Fruit fly (Drosophila melanogaster) whole organism, embryonic: ENCODE measurements around the gene InR.

Experiments used
- Abd-B ChIP-seq: fragments of 200-800 bp; sonication (Bioruptor generic); optimal IDR thresholded peaks from 2 replicates; lab custom pipeline; 2018; ENCODE audit warnings: missing biosample characterization, mild to moderate bottlenecking, missing genetic modification characterization, moderate library complexity
- Atf-2 ChIP-seq: fragments of 200-800 bp; sonication (Bioruptor generic); optimal IDR thresholded peaks from 2 replicates; lab custom pipeline; 2016; ENCODE audit warnings: missing biosample characterization, missing genetic modification characterization
- Atf3 ChIP-seq: fragments of 200-800 bp; sonication (Bioruptor generic); optimal IDR thresholded peaks from 3 replicates; lab custom pipeline; 2016; ENCODE audit warnings: missing biosample characterization, missing genetic modification characterization
- Atf6 ChIP-seq: fragments of 200-800 bp; sonication (Bioruptor generic); IDR thresholded peaks from 2 replicates; pipeline ENCODE4 v1.3.6; 2022; ENCODE audit warnings: missing biosample characterization, missing genetic modification characterization
- B-H1 ChIP-seq: fragments of 200-800 bp; sonication (Bioruptor generic); IDR thresholded peaks from 3 replicates; pipeline ENCODE4 v1.3.6; 2022; ENCODE audit warnings: missing biosample characterization, missing genetic modification characterization
- Bdp1 ChIP-seq: fragments of 200-800 bp; sonication (Bioruptor generic); optimal IDR thresholded peaks from 3 replicates; lab custom pipeline; 2016; ENCODE audit warnings: missing biosample characterization, missing genetic modification characterization
- CG10209 ChIP-seq: fragments of 200-800 bp; sonication (Bioruptor generic); optimal IDR thresholded peaks from 3 replicates; lab custom pipeline; 2017; ENCODE audit warnings: missing biosample characterization, mild to moderate bottlenecking, missing genetic modification characterization, missing genetic modification reagents
- CG14014 ChIP-seq: fragments of 200-800 bp; sonication (Bioruptor generic); IDR thresholded peaks from 2 replicates; pipeline ENCODE4 v1.3.6; 2022; ENCODE audit warnings: missing biosample characterization, missing genetic modification characterization
- CG14965 ChIP-seq: fragments of 200-800 bp; sonication (Bioruptor generic); optimal IDR thresholded peaks from 2 replicates; lab custom pipeline; 2016; ENCODE audit warnings: missing biosample characterization, missing genetic modification characterization, borderline replicate concordance
- CG1647 ChIP-seq: fragments of 200-800 bp; sonication (Bioruptor generic); optimal IDR thresholded peaks from 3 replicates; lab custom pipeline; 2016; ENCODE audit warnings: missing biosample characterization, missing genetic modification characterization
- CG17328 ChIP-seq: fragments of 200-800 bp; sonication (Bioruptor generic); IDR thresholded peaks from 2 replicates; pipeline ENCODE4 v1.3.6; 2022; ENCODE audit warnings: missing biosample characterization, missing genetic modification characterization
- CG17359 ChIP-seq: fragments of 200-800 bp; sonication (Bioruptor generic); optimal IDR thresholded peaks from 3 replicates; lab custom pipeline; 2018; ENCODE audit warnings: missing biosample characterization, mild to moderate bottlenecking, missing genetic modification characterization, moderate library complexity
- CG2116 ChIP-seq: fragments of 200-800 bp; sonication (Bioruptor generic); optimal IDR thresholded peaks from 3 replicates; lab custom pipeline; 2018; ENCODE audit warnings: missing biosample characterization, mild to moderate bottlenecking, missing genetic modification characterization
- CG30020 ChIP-seq: fragments of 200-800 bp; optimal IDR thresholded peaks from 2 replicates; lab custom pipeline; 2019; ENCODE audit warnings: missing biosample characterization, mild to moderate bottlenecking, missing genetic modification characterization, moderate library complexity
- CG3995 ChIP-seq: fragments of 200-800 bp; sonication (Bioruptor generic); optimal IDR thresholded peaks from 3 replicates; lab custom pipeline; 2016; ENCODE audit warnings: missing biosample characterization, missing genetic modification characterization
- CG4707 ChIP-seq: fragments of 200-800 bp; sonication (Bioruptor generic); optimal IDR thresholded peaks from 2 replicates; lab custom pipeline; 2018; ENCODE audit warnings: missing biosample characterization, mild to moderate bottlenecking, missing genetic modification characterization, moderate library complexity
- CG7271 ChIP-seq: fragments of 200-800 bp; sonication (Bioruptor generic); optimal IDR thresholded peaks from 2 replicates; lab custom pipeline; 2018; ENCODE audit warnings: missing biosample characterization, mild to moderate bottlenecking, missing genetic modification characterization, moderate library complexity
- CG7357 ChIP-seq: fragments of 200-800 bp; sonication (Bioruptor generic); IDR thresholded peaks from 3 replicates; pipeline ENCODE4 v1.3.6; 2022; ENCODE audit warnings: missing biosample characterization, missing genetic modification characterization
- CG7556 ChIP-seq: fragments of 200-800 bp; sonication (Bioruptor generic); optimal IDR thresholded peaks from 2 replicates; lab custom pipeline; 2017; ENCODE audit warnings: missing biosample characterization, mild to moderate bottlenecking, missing genetic modification characterization
- CG7786 ChIP-seq: fragments of 200-800 bp; sonication (Bioruptor generic); optimal IDR thresholded peaks from 2 replicates; lab custom pipeline; 2016; ENCODE audit warnings: missing biosample characterization, missing genetic modification characterization
- CG8765 ChIP-seq: fragments of 200-800 bp; sonication (Bioruptor generic); IDR thresholded peaks from 2 replicates; pipeline ENCODE4 v1.3.6; 2022; ENCODE audit warnings: missing biosample characterization, missing genetic modification characterization
- CG8944 ChIP-seq: fragments of 200-800 bp; sonication (Bioruptor generic); optimal IDR thresholded peaks from 3 replicates; lab custom pipeline; 2016; ENCODE audit warnings: missing biosample characterization, missing genetic modification characterization
- CTCF ChIP-seq: fragments of 200-800 bp; sonication (Bioruptor generic); optimal IDR thresholded peaks from 2 replicates; lab custom pipeline; 2017; ENCODE audit warnings: missing biosample characterization, mild to moderate bottlenecking, missing genetic modification characterization, moderate library complexity
- CoRest ChIP-seq: fragments of 200-800 bp; sonication (Bioruptor generic); optimal IDR thresholded peaks from 3 replicates; lab custom pipeline; 2018; ENCODE audit warnings: missing biosample characterization, mild to moderate bottlenecking, missing genetic modification characterization, moderate library complexity
- D19A ChIP-seq: fragments of 200-800 bp; optimal IDR thresholded peaks from 3 replicates; lab custom pipeline; 2019; ENCODE audit warnings: missing biosample characterization, mild to moderate bottlenecking, missing genetic modification characterization, moderate library complexity
- Dad ChIP-seq: fragments of 200-800 bp; sonication (Bioruptor generic); optimal IDR thresholded peaks from 3 replicates; lab custom pipeline; 2016; ENCODE audit warnings: missing biosample characterization, missing genetic modification characterization
- E2f1 ChIP-seq: fragments of 200-800 bp; sonication (Bioruptor generic); IDR thresholded peaks from 2 replicates; pipeline ENCODE4 v1.3.6; 2022; ENCODE audit warnings: missing biosample characterization, missing genetic modification characterization
- Gsc ChIP-seq: fragments of 200-800 bp; sonication (Bioruptor generic); IDR thresholded peaks from 2 replicates; pipeline ENCODE4 v1.3.6; 2022; ENCODE audit warnings: missing biosample characterization, missing genetic modification characterization
- Jarid2 ChIP-seq: fragments of 200-800 bp; sonication (Bioruptor generic); optimal IDR thresholded peaks from 3 replicates; lab custom pipeline; 2017; ENCODE audit warnings: mild to moderate bottlenecking, missing biosample characterization, missing genetic modification reagents, missing genetic modification characterization
- Kr ChIP-seq: fragments of 200-800 bp; sonication (Bioruptor generic); optimal IDR thresholded peaks from 2 replicates; lab custom pipeline; 2017; ENCODE audit warnings: missing biosample characterization, mild to moderate bottlenecking, missing genetic modification characterization
- Lim3 ChIP-seq: fragments of 200-800 bp; sonication (Bioruptor generic); IDR thresholded peaks from 2 replicates; pipeline ENCODE4 v1.3.6; 2022; ENCODE audit warnings: missing biosample characterization, missing genetic modification characterization
- Mes4 ChIP-seq: fragments of 200-800 bp; sonication (Bioruptor generic); optimal IDR thresholded peaks from 2 replicates; lab custom pipeline; 2016; ENCODE audit warnings: missing biosample characterization, missing genetic modification characterization
- Myb ChIP-seq: fragments of 200-800 bp; sonication (Bioruptor generic); optimal IDR thresholded peaks from 2 replicates; lab custom pipeline; 2016; ENCODE audit warnings: missing biosample characterization, missing genetic modification characterization
- NK7.1 ChIP-seq: fragments of 200-800 bp; sonication (Bioruptor generic); optimal IDR thresholded peaks from 3 replicates; lab custom pipeline; 2016; ENCODE audit warnings: missing biosample characterization, missing genetic modification characterization
- Taf1 ChIP-seq: fragments of 200-800 bp; sonication (Bioruptor generic); IDR thresholded peaks from 2 replicates; pipeline ENCODE4 v1.3.6; 2022; ENCODE audit warnings: missing biosample characterization, missing genetic modification characterization
- ato ChIP-seq: fragments of 200-800 bp; sonication (Bioruptor generic); IDR thresholded peaks from 2 replicates; pipeline ENCODE4 v1.3.6; 2022; ENCODE audit warnings: missing biosample characterization, missing genetic modification characterization; ENCODE audit not compliant: partially characterized antibody
- bsh ChIP-seq, 2 experiments: fragments of 200-800 bp; sonication (Bioruptor generic); optimal IDR thresholded peaks; 2 replicates each; lab custom pipeline; 2017 to 2018; ENCODE audit warnings: mild to moderate bottlenecking in 2 of 2, missing biosample characterization in 2 of 2, missing genetic modification characterization in 2 of 2, moderate library complexity in 1 of 2
- cg ChIP-seq: fragments of 200-800 bp; sonication (Bioruptor generic); optimal IDR thresholded peaks from 3 replicates; lab custom pipeline; 2019; ENCODE audit warnings: missing biosample characterization, mild to moderate bottlenecking, missing genetic modification characterization, moderate library complexity
- dpn ChIP-seq, 2 experiments: fragments of 200-800 bp; sonication (Bioruptor generic); optimal IDR thresholded peaks; 3 replicates each; lab custom pipeline; 2016; ENCODE audit warnings: missing biosample characterization in 2 of 2, missing genetic modification characterization in 2 of 2
- esg ChIP-seq: fragments of 200-800 bp; sonication (Bioruptor generic); conservative IDR thresholded peaks from 2 replicates; pipeline ENCODE4 v1.3.6; 2022; ENCODE audit warnings: missing biosample characterization, missing genetic modification characterization
- eve ChIP-seq, 2 experiments: fragments of >200 bp; optimal IDR thresholded peaks; 2 replicates each; lab custom pipeline; 2017; ENCODE audit warnings: missing biosample characterization in 2 of 2, missing genetic modification characterization in 2 of 2
- fd102C ChIP-seq: fragments of 200-800 bp; sonication (Bioruptor generic); optimal IDR thresholded peaks from 2 replicates; lab custom pipeline; 2018; ENCODE audit warnings: missing biosample characterization, mild to moderate bottlenecking, missing genetic modification characterization, moderate library complexity
- grau ChIP-seq: fragments of 200-800 bp; optimal IDR thresholded peaks from 3 replicates; lab custom pipeline; 2019; ENCODE audit warnings: missing biosample characterization, mild to moderate bottlenecking, missing genetic modification characterization, moderate library complexity
- ham ChIP-seq: fragments of 200-800 bp; sonication (Bioruptor generic); IDR thresholded peaks from 2 replicates; pipeline ENCODE4 v1.3.6; 2022; ENCODE audit warnings: missing biosample characterization, missing genetic modification characterization
- insv ChIP-seq, 2 experiments: fragments of 200-800 bp; sonication (Bioruptor generic); optimal IDR thresholded peaks; 3 replicates each; lab custom pipeline; 2016 to 2018; ENCODE audit warnings: missing biosample characterization in 2 of 2, missing genetic modification characterization in 2 of 2
- mld ChIP-seq: fragments of 200-800 bp; sonication (Bioruptor generic); IDR thresholded peaks from 3 replicates; pipeline ENCODE4 v1.3.6; 2022; ENCODE audit warnings: missing biosample characterization, missing genetic modification characterization; ENCODE audit not compliant: partially characterized antibody
- pum ChIP-seq: fragments of 200-800 bp; sonication (Bioruptor generic); optimal IDR thresholded peaks from 2 replicates; lab custom pipeline; 2016; ENCODE audit warnings: missing biosample characterization, missing genetic modification characterization
- scrt ChIP-seq: fragments of 200-800 bp; sonication (Bioruptor generic); optimal IDR thresholded peaks from 2 replicates; lab custom pipeline; 2018; ENCODE audit warnings: missing biosample characterization, mild to moderate bottlenecking, missing genetic modification characterization, moderate library complexity
- slp2 ChIP-seq: fragments of 200-800 bp; sonication (Bioruptor generic); optimal IDR thresholded peaks from 2 replicates; lab custom pipeline; 2016; ENCODE audit warnings: missing biosample characterization, missing genetic modification characterization
- stwl ChIP-seq: fragments of 200-800 bp; sonication (Bioruptor generic); optimal IDR thresholded peaks from 3 replicates; lab custom pipeline; 2018; ENCODE audit warnings: missing biosample characterization, mild to moderate bottlenecking, missing genetic modification characterization, moderate library complexity
- tx ChIP-seq: fragments of 200-800 bp; sonication (Bioruptor generic); optimal IDR thresholded peaks from 2 replicates; lab custom pipeline; 2016; ENCODE audit warnings: missing biosample characterization, missing genetic modification characterization
- wor ChIP-seq: fragments of 200-800 bp; sonication (Bioruptor generic); IDR thresholded peaks from 2 replicates; pipeline ENCODE4 v1.3.6; 2022; ENCODE audit warnings: missing biosample characterization, missing genetic modification characterization
- zfh2 ChIP-seq: fragments of 200-800 bp; sonication (Bioruptor generic); optimal IDR thresholded peaks from 2 replicates; lab custom pipeline; 2016; ENCODE audit warnings: missing biosample characterization, missing genetic modification characterization

InR gene

DNA sequence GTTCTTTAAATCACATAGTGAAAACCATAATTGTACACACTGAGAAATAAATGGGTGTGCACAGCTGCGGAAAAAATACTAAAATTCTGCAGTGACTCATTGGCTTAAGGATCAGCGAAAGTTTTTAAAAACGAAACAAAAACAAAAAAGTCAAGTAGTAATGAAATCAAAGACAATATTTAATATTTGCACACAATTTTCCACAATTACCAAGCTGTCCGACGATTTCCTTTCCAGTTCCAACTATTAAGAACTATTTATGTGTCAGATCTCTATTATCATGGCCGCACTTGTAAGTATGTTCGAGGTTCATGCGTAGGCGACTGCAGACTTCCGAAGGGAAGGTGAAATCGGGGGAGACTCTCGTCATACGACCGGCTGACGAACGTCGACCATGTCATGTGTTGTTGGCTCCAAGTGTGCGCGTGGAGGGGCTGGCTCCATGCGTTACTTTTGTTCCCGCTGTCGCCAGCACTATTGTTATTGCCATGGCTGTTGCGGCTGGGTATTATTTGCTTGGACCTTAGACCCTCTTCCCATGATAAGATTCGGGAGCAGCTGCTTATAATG, 4.2 kb downstream of the InR start (continued):
- TF ChIP-seq CG8944 (GFP tag; lab: Kevin White, UChicago), result peak; percentile 10
- TF ChIP-seq insv (GFP tag; optimal IDR thresholded peaks at IDR 0.05; lab: Kevin White, UChicago), result no peak
- peak in 1 of 2 experiments; percentile 76 for TF ChIP-seq eve (GFP tag; optimal IDR thresholded peaks at IDR 0.05; lab: Kevin White, UChicago)
- peak; percentile 31 for TF ChIP-seq CG1647
- TF ChIP-seq Myb (GFP tag; lab: Kevin White, UChicago), result peak; percentile 51
- peak; percentile 18 for TF ChIP-seq Atf-2 (GFP tag; lab: Kevin White, UChicago)
- no peak for TF ChIP-seq Gsc (GFP tag; lab: Robert Waterston, UW)
- TF ChIP-seq NK7.1 (GFP tag; lab: Kevin White, UChicago), result peak; percentile 24
- peak; percentile 47 to 65 for TF ChIP-seq dpn (GFP tag; optimal IDR thresholded peaks at IDR 0.05; lab: Kevin White, UChicago)
- TF ChIP-seq CG17328 (GFP tag; lab: Robert Waterston, UW), result no peak
- peak; percentile 4 for TF ChIP-seq Mes4 (GFP tag; lab: Kevin White, UChicago)
- TF ChIP-seq slp2 (GFP tag; lab: Kevin White, UChicago), result peak; percentile 6
- TF ChIP-seq Jarid2 (GFP tag; lab: Kevin White, UChicago), result no peak
- peak; percentile 61 for TF ChIP-seq CG7786
- TF ChIP-seq Taf1, result no peak
- TF ChIP-seq CG10209 (GFP tag; lab: Kevin White, UChicago), result peak; percentile 49
- no peak for TF ChIP-seq CG14965 (GFP tag; lab: Kevin White, UChicago)
- no peak for TF ChIP-seq Atf3 (GFP tag; lab: Kevin White, UChicago)
- TF ChIP-seq CTCF (GFP tag; lab: Kevin White, UChicago), result no peak
- peak; percentile 27 for TF ChIP-seq CG7556 (GFP tag; lab: Kevin White, UChicago)
- peak; percentile 34 for TF ChIP-seq CG7271 (tag; lab: Kevin White, UChicago)
- no peak for TF ChIP-seq stwl (tag; lab: Kevin White, UChicago)
- TF ChIP-seq pum (GFP tag; lab: Kevin White, UChicago), result no peak
- no peak for TF ChIP-seq E2f1 (GFP tag; lab: Robert Waterston, UW)
- no peak for TF ChIP-seq Atf6 (GFP tag; lab: Robert Waterston, UW)
- peak; percentile 14 to 50 for TF ChIP-seq bsh (GFP tag; optimal IDR thresholded peaks at IDR 0.05; lab: Kevin White, UChicago)
- TF ChIP-seq scrt (GFP tag; lab: Kevin White, UChicago), result peak; percentile 59
- TF ChIP-seq CG4707 (GFP tag; lab: Kevin White, UChicago), result no peak
- TF ChIP-seq Kr, result no peak
- no peak for TF ChIP-seq CG2116 (GFP tag; lab: Kevin White, UChicago)
- TF ChIP-seq CG17359 (tag; lab: Kevin White, UChicago), result peak; percentile 41
- TF ChIP-seq CoRest (tag; lab: Kevin White, UChicago), result peak; percentile 63
- TF ChIP-seq CG8765 (GFP tag; lab: Robert Waterston, UW), result no peak
- 0 out of 3 replicates have a peak, but pooled peaks have one; percentile 53 for TF ChIP-seq CG7357 (GFP tag; lab: Robert Waterston, UW)
- no peak for TF ChIP-seq Lim3 (GFP tag; lab: Robert Waterston, UW)
- TF ChIP-seq CG3995 (GFP tag; lab: Kevin White, UChicago), result peak; percentile 26
- no peak for TF ChIP-seq mld
- no peak for TF ChIP-seq ato
- no peak for TF ChIP-seq wor

DNA sequence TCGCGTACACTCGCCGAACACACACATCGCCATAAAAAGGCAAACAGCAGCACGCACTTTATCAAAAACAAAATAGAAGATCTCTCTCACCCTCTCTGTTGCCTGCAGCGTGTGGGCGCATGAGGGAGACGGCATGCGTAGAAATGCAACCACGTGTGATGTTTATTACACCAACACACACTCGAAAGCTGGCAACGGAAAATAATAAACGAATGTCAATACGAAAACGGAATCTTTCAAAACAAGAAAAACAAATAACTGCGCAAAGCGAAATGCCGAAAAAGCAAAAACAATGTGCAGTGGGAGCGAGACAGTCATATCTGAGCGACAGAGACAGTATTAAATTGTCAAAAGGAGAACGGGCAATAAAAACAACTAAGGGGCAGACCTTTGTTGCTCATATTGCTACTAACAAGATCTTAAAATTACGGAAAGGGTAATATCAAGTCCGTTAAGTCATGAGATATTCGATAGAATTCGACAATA, 5.8 kb downstream of the InR start:
- TF ChIP-seq Bdp1, result peak; percentile 72
- TF ChIP-seq tx (GFP tag; lab: Kevin White, UChicago), result peak; percentile 60
- TF ChIP-seq Abd-B (GFP tag; lab: Kevin White, UChicago), result peak; percentile 54
- no peak for TF ChIP-seq B-H1 (GFP tag; lab: Robert Waterston, UW)
- TF ChIP-seq fd102C, result peak; percentile 91
- TF ChIP-seq zfh2 (GFP tag; lab: Kevin White, UChicago), result peak; percentile 7
- TF ChIP-seq esg (GFP tag; lab: Robert Waterston, UW), result no peak
- peak; percentile 74 for TF ChIP-seq Dad (GFP tag; lab: Kevin White, UChicago)
- no peak for TF ChIP-seq CG14014 (GFP tag; lab: Robert Waterston, UW)
- TF ChIP-seq cg (GFP tag; lab: Kevin White, UChicago), result peak; percentile 99
- TF ChIP-seq D19A (tag; lab: Kevin White, UChicago), result peak; percentile 65
- TF ChIP-seq grau, result no peak
- no peak for TF ChIP-seq ham (GFP tag; lab: Robert Waterston, UW)
- TF ChIP-seq CG30020, result peak; percentile 14
